Worm (Caenorhabditis elegans) whole organism, L4 larva: Measurements from ENCODE around the gene gex-2.

Experiments
- ceh-82 ChIP-seq: sonication (generic microtip); optimal IDR thresholded peaks from 2 replicates; lab custom pipeline; 2017; ENCODE audit warnings: missing biosample characterization, missing genetic modification characterization
- hlh-30 ChIP-seq: sonication (generic microtip); optimal IDR thresholded peaks from 2 replicates; lab custom pipeline; 2017; ENCODE audit warnings: antibody characterized with exemption, mild to moderate bottlenecking, missing genetic modification characterization, missing compliant biosample characterization; ENCODE audit not compliant: insufficient read depth

- TF ChIP-seq hlh-30 (tag; lab: Kevin White, UChicago) (no peak), ceh-82 (tag; lab: Kevin White, UChicago) (no peak)
These were observed 42.7 kb downstream of the gex-2 start, which contains the start of gene C18H7.1 for ce11 chrIV:615244-615643.
